Worm (Caenorhabditis elegans) whole organism, L4/young adult: Measurements from ENCODE around the gene dpf-2.

Experiments
- W03F9.2 ChIP-seq: fragments of 150-350 bp; optimal IDR thresholded peaks from 2 replicates; lab custom pipeline; 2014; ENCODE audit warnings: missing biosample characterization, missing genetic modification characterization
- dao-5 ChIP-seq: sonication (generic microtip); optimal IDR thresholded peaks from 2 replicates; lab custom pipeline; 2016; ENCODE audit warnings: missing genotype, missing genetic modification characterization, moderate library complexity, missing compliant biosample characterization
- him-1 ChIP-seq: sonication (generic microtip); optimal IDR thresholded peaks from 2 replicates; lab custom pipeline; 2016; ENCODE audit warnings: missing genotype, missing genetic modification reagents, missing genetic modification characterization, missing compliant biosample characterization

DNA sequence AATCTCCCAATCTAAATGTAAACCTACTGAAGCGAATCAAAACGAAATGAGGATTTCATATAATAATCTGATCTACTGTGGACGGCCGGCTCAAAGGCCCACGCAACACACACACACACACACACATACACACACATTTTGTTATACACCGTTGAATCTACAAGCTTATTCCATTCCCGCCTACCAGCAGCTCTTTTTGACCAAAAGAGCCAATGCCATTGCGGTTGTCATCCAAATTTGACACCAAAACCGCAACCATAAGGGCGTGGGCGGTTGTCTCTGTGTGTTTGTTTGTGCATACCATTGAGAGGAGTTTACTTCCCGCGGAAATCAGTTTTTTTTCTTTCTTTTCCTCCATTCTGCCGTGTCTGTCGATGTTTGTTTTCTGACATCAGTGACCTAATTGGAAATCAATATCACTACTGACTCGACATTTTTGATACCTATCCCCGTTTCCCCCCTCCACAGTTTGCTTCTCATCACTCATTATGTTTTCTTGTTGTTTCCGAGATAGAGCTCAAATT is 11.3 kb downstream of the dpf-2 start:
- no peak for TF ChIP-seq him-1 (tag; lab: Kevin White, UChicago)
- TF ChIP-seq dao-5 (tag; lab: Kevin White, UChicago), result no peak
- no peak for TF ChIP-seq W03F9.2 (tag; lab: Kevin White, UChicago)
